Fruit fly (Drosophila melanogaster) whole organism, embryonic: ENCODE data around the gene Spn38F.

Source experiments
- Aef1 ChIP-seq: fragments of 200-800 bp; sonication (Bioruptor generic); IDR thresholded peaks from 3 replicates; pipeline ENCODE4 v1.3.6; 2022; ENCODE audit warnings: missing biosample characterization, missing genetic modification characterization
- Antp ChIP-seq: fragments of 200-800 bp; sonication (Bioruptor generic); optimal IDR thresholded peaks from 3 replicates; lab custom pipeline; 2016; ENCODE audit warnings: missing biosample characterization, missing genetic modification characterization
- C15 ChIP-seq: fragments of 200-800 bp; sonication (Bioruptor generic); IDR thresholded peaks from 3 replicates; pipeline ENCODE4 v1.3.6; 2022; ENCODE audit warnings: missing biosample characterization, missing genetic modification characterization
- CG11093 ChIP-seq: fragments of 200-800 bp; sonication (Bioruptor generic); IDR thresholded peaks from 3 replicates; pipeline ENCODE4 v1.3.6; 2022; ENCODE audit warnings: missing biosample characterization, missing genetic modification characterization
- CG12155 ChIP-seq: fragments of 200-800 bp; sonication (Bioruptor generic); optimal IDR thresholded peaks from 3 replicates; lab custom pipeline; 2016; ENCODE audit warnings: missing biosample characterization, missing genetic modification characterization
- CG12769 ChIP-seq: fragments of 200-800 bp; sonication (Bioruptor generic); optimal IDR thresholded peaks from 2 replicates; lab custom pipeline; 2019; ENCODE audit warnings: missing biosample characterization, mild to moderate bottlenecking, missing genetic modification characterization, moderate library complexity
- CG12942 ChIP-seq: fragments of 200-800 bp; sonication (Bioruptor generic); optimal IDR thresholded peaks from 3 replicates; lab custom pipeline; 2016; ENCODE audit warnings: missing biosample characterization, missing genetic modification characterization
- CG17328 ChIP-seq: fragments of 200-800 bp; sonication (Bioruptor generic); IDR thresholded peaks from 2 replicates; pipeline ENCODE4 v1.3.6; 2022; ENCODE audit warnings: missing biosample characterization, missing genetic modification characterization
- CG17359 ChIP-seq: fragments of 200-800 bp; sonication (Bioruptor generic); optimal IDR thresholded peaks from 3 replicates; lab custom pipeline; 2018; ENCODE audit warnings: missing biosample characterization, mild to moderate bottlenecking, missing genetic modification characterization, moderate library complexity
- CG1792 ChIP-seq: fragments of 200-800 bp; sonication (Bioruptor generic); optimal IDR thresholded peaks from 2 replicates; lab custom pipeline; 2016; ENCODE audit warnings: missing biosample characterization, missing genetic modification characterization
- CG18619 ChIP-seq: fragments of 200-800 bp; sonication (Bioruptor generic); optimal IDR thresholded peaks from 3 replicates; lab custom pipeline; 2017; ENCODE audit warnings: missing biosample characterization, mild to moderate bottlenecking, missing genetic modification characterization
- CG31365 ChIP-seq: fragments of 200-800 bp; sonication (Bioruptor generic); optimal IDR thresholded peaks from 2 replicates; lab custom pipeline; 2018; ENCODE audit warnings: missing biosample characterization, mild to moderate bottlenecking, missing genetic modification characterization
- CG3726 ChIP-seq: fragments of 200-800 bp; sonication (Bioruptor generic); IDR thresholded peaks from 3 replicates; pipeline ENCODE4, ENCODE4 v1.3.6; 2022; ENCODE audit warnings: missing biosample characterization, missing genetic modification characterization
- CG3838 ChIP-seq: fragments of 200-800 bp; sonication (Bioruptor generic); optimal IDR thresholded peaks from 3 replicates; lab custom pipeline; 2016; ENCODE audit warnings: missing biosample characterization, missing genetic modification characterization
- CG42726 ChIP-seq: fragments of 200-800 bp; sonication (Bioruptor generic); IDR thresholded peaks from 2 replicates; pipeline ENCODE4 v1.3.6; 2022; ENCODE audit warnings: missing biosample characterization, missing genetic modification characterization; ENCODE audit not compliant: partially characterized antibody
- CG7928 ChIP-seq: fragments of 200-800 bp; sonication (Bioruptor generic); optimal IDR thresholded peaks from 2 replicates; lab custom pipeline; 2017; ENCODE audit warnings: missing biosample characterization, mild to moderate bottlenecking, missing genetic modification characterization
- Dbx ChIP-seq: fragments of 200-800 bp; sonication (Bioruptor generic); IDR thresholded peaks from 3 replicates; pipeline ENCODE4 v1.3.6; 2022; ENCODE audit warnings: missing biosample characterization, missing genetic modification characterization
- E2f2 ChIP-seq: fragments of 200-800 bp; sonication (Bioruptor generic); IDR thresholded peaks from 2 replicates; pipeline ENCODE4 v1.3.6; 2022; ENCODE audit warnings: missing biosample characterization, missing genetic modification characterization
- HmgZ ChIP-seq: fragments of 200-800 bp; sonication (Bioruptor generic); optimal IDR thresholded peaks from 2 replicates; lab custom pipeline; 2018; ENCODE audit warnings: missing biosample characterization, mild to moderate bottlenecking, missing genetic modification characterization
- MESR4 ChIP-seq: fragments of 200-800 bp; sonication (Bioruptor generic); optimal IDR thresholded peaks from 2 replicates; lab custom pipeline; 2018; ENCODE audit warnings: missing biosample characterization, mild to moderate bottlenecking, missing genetic modification characterization, moderate library complexity
- Mes4 ChIP-seq: fragments of 200-800 bp; sonication (Bioruptor generic); optimal IDR thresholded peaks from 2 replicates; lab custom pipeline; 2016; ENCODE audit warnings: missing biosample characterization, missing genetic modification characterization
- NC2β ChIP-seq: fragments of 200-800 bp; sonication (Bioruptor generic); optimal IDR thresholded peaks from 2 replicates; lab custom pipeline; 2016; ENCODE audit warnings: missing biosample characterization, missing genetic modification characterization
- NK7.1 ChIP-seq: fragments of 200-800 bp; sonication (Bioruptor generic); optimal IDR thresholded peaks from 3 replicates; lab custom pipeline; 2016; ENCODE audit warnings: missing biosample characterization, missing genetic modification characterization
- Oaz ChIP-seq: fragments of 200-800 bp; sonication (Bioruptor generic); IDR thresholded peaks from 2 replicates; pipeline ENCODE4 v1.3.6; 2022; ENCODE audit warnings: missing biosample characterization, missing genetic modification characterization
- Rx ChIP-seq: fragments of 200-800 bp; sonication (Bioruptor generic); IDR thresholded peaks from 2 replicates; pipeline ENCODE4 v1.3.6; 2022; ENCODE audit warnings: missing biosample characterization, missing genetic modification characterization
- aop ChIP-seq: fragments of 200-800 bp; sonication (Bioruptor generic); IDR thresholded peaks from 2 replicates; pipeline ENCODE4 v1.3.6; 2022; ENCODE audit warnings: missing biosample characterization, missing genetic modification characterization
- ci ChIP-seq: fragments of 200-800 bp; sonication (Bioruptor generic); IDR thresholded peaks from 3 replicates; pipeline ENCODE4 v1.3.6; 2022; ENCODE audit warnings: missing biosample characterization, missing genetic modification characterization
- crp ChIP-seq, 2 experiments: fragments of 200-800 bp; sonication (Bioruptor generic); optimal IDR thresholded peaks; 2 replicates in 1 of 2; 3 replicates in 1 of 2; lab custom pipeline; 2017; ENCODE audit warnings: missing biosample characterization in 2 of 2, missing genetic modification characterization in 2 of 2, mild to moderate bottlenecking in 1 of 2, moderate library complexity in 1 of 2
- dm ChIP-seq: fragments of 200-800 bp; sonication (Bioruptor generic); optimal IDR thresholded peaks from 3 replicates; lab custom pipeline; 2016; ENCODE audit warnings: missing biosample characterization, missing genetic modification characterization
- dysf ChIP-seq: fragments of 200-800 bp; sonication (Bioruptor generic); IDR thresholded peaks from 3 replicates; pipeline ENCODE4 v1.3.6; 2022; ENCODE audit warnings: missing biosample characterization, missing genetic modification characterization
- ftz-f1 ChIP-seq: fragments of 200-800 bp; sonication (Bioruptor generic); optimal IDR thresholded peaks from 2 replicates; lab custom pipeline; 2016; ENCODE audit warnings: missing biosample characterization, missing genetic modification characterization
- hb ChIP-seq: fragments of 200-800 bp; sonication (Bioruptor generic); IDR thresholded peaks from 3 replicates; pipeline ENCODE4 v1.3.6; 2022; ENCODE audit warnings: missing biosample characterization, missing genetic modification characterization; ENCODE audit not compliant: partially characterized antibody
- hkb ChIP-seq, 2 experiments: fragments of 200-800 bp in 1 of 2; fragments of >200 bp in 1 of 2; sonication (Bioruptor generic) in 1 of 2; IDR thresholded peaks in 1 of 2; optimal IDR thresholded peaks in 1 of 2; 2 replicates each; pipeline versions ENCODE4 v1.3.6 to Lab custom; 2017 to 2022; ENCODE audit warnings: missing biosample characterization in 1 of 2, missing genetic modification characterization in 1 of 2
- mirr ChIP-seq: fragments of 200-800 bp; sonication (Bioruptor generic); optimal IDR thresholded peaks from 3 replicates; lab custom pipeline; 2018; ENCODE audit warnings: missing biosample characterization, mild to moderate bottlenecking, missing genetic modification characterization
- nmo ChIP-seq: fragments of 200-800 bp; sonication (Bioruptor generic); optimal IDR thresholded peaks from 2 replicates; lab custom pipeline; 2018; ENCODE audit warnings: missing biosample characterization, mild to moderate bottlenecking, missing genetic modification characterization, moderate library complexity
- oc ChIP-seq: fragments of 200-800 bp; sonication (Bioruptor generic); optimal IDR thresholded peaks from 2 replicates; lab custom pipeline; 2018; ENCODE audit warnings: missing biosample characterization, mild to moderate bottlenecking, missing genetic modification characterization, moderate library complexity
- pum ChIP-seq: fragments of 200-800 bp; sonication (Bioruptor generic); optimal IDR thresholded peaks from 2 replicates; lab custom pipeline; 2016; ENCODE audit warnings: missing biosample characterization, missing genetic modification characterization
- pzg ChIP-seq: fragments of 200-800 bp; sonication (Bioruptor generic); optimal IDR thresholded peaks from 3 replicates; lab custom pipeline; 2018; ENCODE audit warnings: missing biosample characterization, mild to moderate bottlenecking, missing genetic modification characterization, moderate library complexity
- rib ChIP-seq: fragments of 200-800 bp; sonication (Bioruptor generic); IDR thresholded peaks from 2 replicates; pipeline ENCODE4 v1.3.6; 2022; ENCODE audit warnings: missing biosample characterization, missing genetic modification characterization
- run ChIP-seq: fragments of 200-800 bp; sonication (Bioruptor generic); optimal IDR thresholded peaks from 3 replicates; lab custom pipeline; 2018; ENCODE audit warnings: missing biosample characterization, mild to moderate bottlenecking, missing genetic modification characterization
- salm ChIP-seq: fragments of 200-800 bp; sonication (Bioruptor generic); optimal IDR thresholded peaks from 2 replicates; lab custom pipeline; 2018; ENCODE audit warnings: missing biosample characterization, mild to moderate bottlenecking, missing genetic modification characterization
- sd ChIP-seq: fragments of 200-800 bp; sonication (Bioruptor generic); optimal IDR thresholded peaks from 3 replicates; lab custom pipeline; 2018; ENCODE audit warnings: missing biosample characterization, mild to moderate bottlenecking, missing genetic modification characterization, moderate library complexity
- sim ChIP-seq: fragments of 200-800 bp; sonication (Bioruptor generic); IDR thresholded peaks from 2 replicates; pipeline ENCODE4 v1.3.6; 2022; ENCODE audit warnings: missing biosample characterization, missing genetic modification characterization
- sisA ChIP-seq: fragments of 200-800 bp; sonication (Bioruptor generic); IDR thresholded peaks from 2 replicates; pipeline ENCODE4 v1.3.6; 2022; ENCODE audit warnings: missing biosample characterization, missing genetic modification characterization
- tap ChIP-seq: fragments of 200-800 bp; optimal IDR thresholded peaks from 3 replicates; lab custom pipeline; 2019; ENCODE audit warnings: missing biosample characterization, mild to moderate bottlenecking, missing genetic modification characterization, moderate library complexity
- tin ChIP-seq: fragments of 200-800 bp; sonication (Bioruptor generic); optimal IDR thresholded peaks from 3 replicates; lab custom pipeline; 2016; ENCODE audit warnings: missing biosample characterization, missing genetic modification characterization
- trem ChIP-seq: fragments of 200-800 bp; optimal IDR thresholded peaks from 3 replicates; lab custom pipeline; 2019; ENCODE audit warnings: missing biosample characterization, mild to moderate bottlenecking, missing genetic modification characterization, moderate library complexity
- trh ChIP-seq: fragments of 200-800 bp; sonication (Bioruptor generic); optimal IDR thresholded peaks from 2 replicates; lab custom pipeline; 2016; ENCODE audit warnings: missing biosample characterization, missing genetic modification characterization
- zen ChIP-seq: fragments of 200-800 bp; sonication (Bioruptor generic); optimal IDR thresholded peaks from 3 replicates; lab custom pipeline; 2018; ENCODE audit warnings: missing biosample characterization, mild to moderate bottlenecking, missing genetic modification characterization, moderate library complexity

The Spn38F gene

dm6 chr2L:20805624-20806339 is 32.0 kb downstream of the Spn38F start (continued):
- TF ChIP-seq oc (tag; lab: Kevin White, UChicago) (peak; percentile 96), sim (GFP tag; lab: Robert Waterston, UW) (peak; percentile 81), CG7928 (GFP tag; lab: Kevin White, UChicago) (peak; percentile 68), sisA (peak; percentile 92), nmo (peak; percentile 96), dm (GFP tag; lab: Kevin White, UChicago) (peak; percentile 60), CG12942 (GFP tag; lab: Kevin White, UChicago) (peak; percentile 94), pzg (GFP tag; lab: Kevin White, UChicago) (peak; percentile 22), aop (peak; percentile 73), HmgZ (tag; lab: Kevin White, UChicago) (peak; percentile 97), MESR4 (GFP tag; lab: Kevin White, UChicago) (peak; percentile 58), tin (GFP tag; lab: Kevin White, UChicago) (peak; percentile 90), CG3726 (peak; percentile 93), ci (peak; percentile 96), zen (tag; lab: Kevin White, UChicago) (peak; percentile 86), CG12769 (tag; lab: Kevin White, UChicago) (peak; percentile 97), CG17359 (peak; percentile 97), dysf (GFP tag; lab: Robert Waterston, UW) (peak; percentile 97), CG1792 (GFP tag; lab: Kevin White, UChicago) (no peak), CG12155 (GFP tag; lab: Kevin White, UChicago) (peak; percentile 95), rib (peak; percentile 91), sd (peak; percentile 93), Rx (GFP tag; lab: Robert Waterston, UW) (peak; percentile 89), CG42726 (GFP tag; lab: Robert Waterston, UW) (no peak), tap (tag; lab: Kevin White, UChicago) (peak; percentile 95), run (peak; percentile 96), CG31365 (tag; lab: Kevin White, UChicago) (peak; percentile 78), mirr (GFP tag; lab: Kevin White, UChicago) (peak; percentile 80), hb (GFP tag; lab: Robert Waterston, UW) (peak; percentile 70; the same call in 2 of the 3 replicates), CG11093 (GFP tag; lab: Robert Waterston, UW) (peak; percentile 91), hkb (optimal IDR thresholded peaks at IDR 0.05; lab: Kevin White, UChicago) (no peak), hkb (GFP tag; IDR thresholded peaks at IDR 0.05; lab: Robert Waterston, UW) (peak; percentile 94), CG3838 (GFP tag; lab: Kevin White, UChicago) (peak; percentile 77), Dbx (peak; percentile 96), Mes4 (peak; percentile 70), Antp (GFP tag; lab: Kevin White, UChicago) (peak; percentile 17), crp (GFP tag; optimal IDR thresholded peaks at IDR 0.05; lab: Kevin White, UChicago) (peak in 1 of 2 experiments; percentile 55), C15 (GFP tag; lab: Robert Waterston, UW) (peak; percentile 90), pum (no peak), salm (peak; percentile 92), NK7.1 (GFP tag; lab: Kevin White, UChicago) (peak; percentile 40), trh (GFP tag; lab: Kevin White, UChicago) (peak; percentile 84), CG17328 (GFP tag; lab: Robert Waterston, UW) (peak; percentile 95), Aef1 (GFP tag; lab: Robert Waterston, UW) (peak; percentile 93), CG18619 (GFP tag; lab: Kevin White, UChicago) (peak; percentile 95), trem (tag; lab: Kevin White, UChicago) (peak; percentile 86), NC2β (GFP tag; lab: Kevin White, UChicago) (peak; percentile 78), E2f2 (GFP tag; lab: Robert Waterston, UW) (peak; percentile 81), Oaz (GFP tag; lab: Robert Waterston, UW) (peak; percentile 90), ftz-f1 (GFP tag; lab: Kevin White, UChicago) (peak; percentile 65)
